Worm (Caenorhabditis elegans) whole organism, L1 larva: ENCODE results near the gene nhr-155.

Experiments
- aha-1 ChIP-seq: fragments of 150-350 bp; optimal IDR thresholded peaks from 2 replicates; lab custom pipeline; 2014; ENCODE audit warnings: missing biosample characterization, missing genetic modification characterization
- ceh-88 ChIP-seq: fragments of 200-800 bp; sonication (Bioruptor generic); IDR thresholded peaks from 2 replicates; pipeline ENCODE4 v1.3.6; 2022; ENCODE audit warnings: missing genetic modification characterization, missing compliant biosample characterization
- efl-1 ChIP-seq, 4 experiments: fragments of 150-350 bp; optimal IDR thresholded peaks in 3 of 4; peaks in 1 of 4; 1 replicate in 1 of 4; 2 replicates in 3 of 4; lab custom pipeline; 2014; ENCODE audit warnings: missing biosample characterization in 2 of 4, missing genetic modification characterization in 2 of 4, missing genetic modification reagents in 2 of 4
- egl-27 ChIP-seq, 2 experiments: fragments of 150-350 bp in 1 of 2; sonication (generic microtip); optimal IDR thresholded peaks; 3 replicates each; lab custom pipeline; 2017 to 2018; ENCODE audit warnings: missing biosample characterization in 2 of 2, missing genetic modification characterization in 2 of 2, missing genetic modification reagents in 2 of 2
- fkh-10 ChIP-seq: sonication (generic microtip); optimal IDR thresholded peaks from 2 replicates; lab custom pipeline; 2017; ENCODE audit warnings: missing biosample characterization, missing genetic modification reagents, missing genetic modification characterization
- jun-1 ChIP-seq: fragments of 150-350 bp; optimal IDR thresholded peaks from 2 replicates; lab custom pipeline; 2014; ENCODE audit warnings: missing biosample characterization, missing genetic modification reagents, missing genetic modification characterization
- lir-3 ChIP-seq: sonication (generic microtip); optimal IDR thresholded peaks from 2 replicates; lab custom pipeline; 2016; ENCODE audit warnings: mild to moderate bottlenecking, missing genetic modification characterization, moderate library complexity, missing compliant biosample characterization; ENCODE audit not compliant: poor library complexity
- mef-2 ChIP-seq: fragments of 150-350 bp; optimal IDR thresholded peaks from 2 replicates; lab custom pipeline; 2014; ENCODE audit warnings: missing biosample characterization, missing genetic modification characterization
- pag-3 ChIP-seq: sonication (generic microtip); optimal IDR thresholded peaks from 2 replicates; lab custom pipeline; 2017; ENCODE audit warnings: missing genetic modification characterization, mild to moderate bottlenecking, missing compliant biosample characterization, antibody characterized with exemption, borderline replicate concordance; ENCODE audit not compliant: insufficient read depth
- snpc-4 ChIP-seq: fragments of 150-350 bp; optimal IDR thresholded peaks from 2 replicates; lab custom pipeline; 2014; ENCODE audit warnings: missing biosample characterization, missing genetic modification characterization
- unc-130 ChIP-seq: fragments of 150-350 bp; optimal IDR thresholded peaks from 2 replicates; lab custom pipeline; 2017; ENCODE audit warnings: missing biosample characterization, missing genetic modification characterization, inconsistent platforms
- unc-62 ChIP-seq: fragments of 150-350 bp; optimal IDR thresholded peaks from 2 replicates; lab custom pipeline; 2014; ENCODE audit warnings: missing biosample characterization, missing genetic modification reagents, missing genetic modification characterization

DNA sequence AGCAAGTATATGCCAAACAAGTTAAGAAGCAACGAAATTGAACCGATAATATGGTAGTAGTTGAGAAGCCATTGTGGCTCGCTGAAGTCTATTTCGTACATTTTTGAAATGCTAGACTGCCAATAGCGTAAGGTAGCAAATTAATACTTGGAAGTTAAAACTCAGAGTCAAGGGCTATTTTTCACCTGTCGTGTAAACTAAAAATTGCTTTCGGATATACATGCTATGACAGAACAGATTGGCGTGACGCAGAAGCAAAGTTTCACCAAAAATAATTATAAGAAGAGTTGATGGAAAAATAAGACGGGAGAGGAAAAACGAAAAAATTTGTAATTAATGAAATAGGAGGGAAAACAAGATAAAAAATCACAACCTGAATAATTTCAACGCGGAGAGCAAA, 26.7 kb downstream of the nhr-155 start, which contains the start of gene sri-73:
- TF ChIP-seq unc-62 (GFP tag; lab: Kevin White, UChicago) (no peak), egl-27 (tag; optimal IDR thresholded peaks at IDR 0.05; lab: Kevin White, UChicago) (no peak), mef-2 (tag; lab: Kevin White, UChicago) (no peak), aha-1 (tag; lab: Kevin White, UChicago) (no peak), fkh-10 (GFP tag; lab: Kevin White, UChicago) (no peak), pag-3 (tag; lab: Kevin White, UChicago) (no peak), snpc-4 (tag; lab: Kevin White, UChicago) (no peak), lir-3 (tag; lab: Kevin White, UChicago) (no peak), unc-130 (no peak), efl-1 (optimal IDR thresholded peaks at IDR 0.05; lab: Kevin White, UChicago) (no peak), efl-1 (GFP tag; optimal IDR thresholded peaks at IDR 0.05 in 1 of 2; lab: Kevin White, UChicago) (no peak), jun-1 (tag; lab: Kevin White, UChicago) (no peak), ceh-88 (GFP tag; lab: Robert Waterston, UW) (no peak)
